Worm (Caenorhabditis elegans): ENCODE measurements around the gene mig-10.

ce11 chrIII:8265753-8266152 is 13.1 kb upstream of the mig-10 start, which contains the start of gene mrps-9:
- no peak for TF ChIP-seq zag-1 (tag; optimal IDR thresholded peaks at IDR 0.05)
- no peak for TF ChIP-seq egl-27 (tag; optimal IDR thresholded peaks at IDR 0.05)
- no peak for TF ChIP-seq nhr-77 (tag; optimal IDR thresholded peaks at IDR 0.05)
- no peak for TF ChIP-seq elt-3 (tag; optimal IDR thresholded peaks at IDR 0.05)
- TF ChIP-seq unc-62 (GFP tag; optimal IDR thresholded peaks at IDR 0.05): no peak
- TF ChIP-seq snpc-4 (tag; optimal IDR thresholded peaks at IDR 0.05): no peak
- TF ChIP-seq alr-1 (tag; optimal IDR thresholded peaks at IDR 0.05): no peak

Measured in whole organism, L2 larva.